Fruit fly (Drosophila melanogaster) Kc167 (cell line): ENCODE data around the gene qin.

ENCODE experiments used
- Myc ChIP-seq: fragments of >200 bp; optimal IDR thresholded peaks from 2 replicates; lab custom pipeline; 2017; ENCODE audit warnings: missing external identifiers
- Sin3A ChIP-seq: fragments of >200 bp; optimal IDR thresholded peaks from 2 replicates; lab custom pipeline; 2018; ENCODE audit warnings: missing external identifiers
- insv ChIP-seq: fragments of >200 bp; optimal IDR thresholded peaks from 3 replicates; lab custom pipeline; 2018; ENCODE audit warnings: missing external identifiers

DNA sequence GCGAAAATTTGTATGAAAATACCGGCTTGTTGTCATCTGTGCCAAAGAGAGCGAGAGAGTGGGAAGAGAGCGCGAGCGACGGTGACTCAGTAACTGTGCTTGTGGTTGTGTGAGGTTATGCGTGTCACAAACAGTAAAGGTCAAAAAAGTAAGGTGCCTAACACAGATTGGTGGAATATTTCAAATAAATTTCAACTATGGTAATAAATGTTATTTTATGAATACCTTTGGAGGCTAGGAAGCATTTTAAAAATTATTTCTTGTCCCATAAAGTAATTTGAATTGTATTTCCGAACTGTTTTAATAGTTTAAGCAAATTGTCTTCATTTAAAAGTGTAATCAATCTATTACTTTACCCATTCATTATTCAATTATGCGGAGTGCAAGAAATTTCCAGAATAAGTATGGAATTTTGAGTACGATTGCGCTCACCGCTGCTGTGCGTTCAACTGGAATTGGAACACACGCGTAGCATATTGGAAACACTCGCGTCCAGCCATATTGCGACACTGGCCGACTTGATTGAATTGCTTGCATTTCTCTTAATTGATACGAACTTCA is 17.0 kb upstream of the qin start:
- no peak for TF ChIP-seq Myc
- TF ChIP-seq insv (lab: Kevin White, UChicago): no peak
- TF ChIP-seq Sin3A (lab: Kevin White, UChicago): no peak
